Fruit fly (Drosophila melanogaster): ENCODE data around the gene Tango10.

DNA sequence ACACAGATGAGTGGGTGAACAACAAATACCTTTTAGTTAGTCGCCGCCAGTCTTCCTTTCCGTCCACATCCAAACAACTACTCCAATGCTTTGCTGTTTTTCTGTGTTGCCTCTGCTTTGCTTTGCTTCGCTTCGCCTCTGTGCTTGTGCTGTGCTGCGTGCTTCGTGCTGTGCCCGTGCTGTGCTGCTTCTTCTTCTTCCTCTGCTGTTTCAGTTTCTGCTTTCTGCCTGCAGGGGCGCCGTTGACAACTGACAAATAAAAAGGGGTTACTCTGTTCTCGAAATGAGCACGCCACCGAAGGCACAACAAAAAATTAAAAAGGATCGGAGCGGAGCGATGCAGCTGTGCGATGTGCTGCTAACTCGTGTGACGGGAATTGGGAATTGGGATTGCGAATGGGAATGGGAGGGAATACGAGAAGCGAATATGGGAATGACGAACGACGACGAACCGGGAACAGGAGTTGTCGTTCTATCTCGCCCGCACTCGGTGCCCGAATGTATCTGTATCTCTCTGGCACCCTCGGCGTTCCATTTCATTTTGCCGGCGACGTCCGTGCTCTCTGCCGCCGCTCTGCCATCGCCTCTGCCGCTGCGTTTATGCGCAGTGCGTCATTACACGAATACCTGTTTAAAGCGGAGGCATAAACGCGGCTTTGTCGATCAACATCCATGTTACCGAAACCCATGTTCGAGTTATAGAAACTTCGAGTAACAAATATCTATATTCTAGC lies 5.3 kb upstream of the Tango10 start:
- TF ChIP-seq ttk (optimal IDR thresholded peaks at IDR 0.05) = no peak
- TF ChIP-seq h (optimal IDR thresholded peaks at IDR 0.05) = no peak
- TF ChIP-seq psq (optimal IDR thresholded peaks at IDR 0.05) = peak; percentile 63
- no peak for TF ChIP-seq Myc (optimal IDR thresholded peaks at IDR 0.05)
- TF ChIP-seq insv (optimal IDR thresholded peaks at IDR 0.05) = no peak

Data from Kc167 (cell line).